Worm (Caenorhabditis elegans): ENCODE measurements around the gene igcm-2.

- TF ChIP-seq ets-4 (tag; optimal IDR thresholded peaks at IDR 0.05) (no peak), ceh-34 (tag; optimal IDR thresholded peaks at IDR 0.05) (no peak), ama-1 (optimal IDR thresholded peaks at IDR 0.05) (no peak), pha-4 (tag; optimal IDR thresholded peaks at IDR 0.05) (no peak), ceh-48 (tag; optimal IDR thresholded peaks at IDR 0.05) (no peak), unc-86 (tag; optimal IDR thresholded peaks at IDR 0.05) (no peak), syd-9 (tag; optimal IDR thresholded peaks at IDR 0.05) (no peak), nhr-11 (tag; optimal IDR thresholded peaks at IDR 0.05) (no peak), tbx-2 (tag; optimal IDR thresholded peaks at IDR 0.05) (no peak)
Observed at ce11 chrX:6333998-6334397, 57.4 kb downstream of the igcm-2 start, which contains the start of gene col-171.

All from whole organism, late embryonic.